Worm (Caenorhabditis elegans): Measurements from ENCODE around the gene srw-69.

DNA sequence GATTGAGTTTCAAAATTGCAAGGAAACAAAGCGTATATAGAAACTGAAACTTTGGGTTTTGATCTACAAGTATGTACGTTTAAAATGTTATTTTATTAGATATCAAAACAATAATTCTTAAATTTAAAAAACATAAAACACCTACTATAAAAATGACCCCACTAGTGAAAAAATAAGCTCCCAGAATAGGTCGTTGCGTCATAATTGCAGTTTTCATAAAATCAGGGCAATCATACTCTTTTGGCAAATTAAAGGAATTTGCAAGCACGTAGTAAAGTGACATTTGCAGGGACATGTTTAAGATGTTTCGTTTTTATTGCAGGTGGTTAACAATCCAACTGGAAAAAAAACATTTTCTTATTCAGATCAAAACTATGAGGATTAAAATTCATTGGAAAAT is 20.3 kb downstream of the srw-69 start, which contains the start of gene srt-6:
- TF ChIP-seq zip-2 (tag; optimal IDR thresholded peaks at IDR 0.05): no peak
- no peak for TF ChIP-seq pha-4 (GFP tag; IDR thresholded peaks at IDR 0.05)
- no peak for TF ChIP-seq pha-4 (tag; optimal IDR thresholded peaks at IDR 0.05)
- no peak for TF ChIP-seq lin-39 (tag; optimal IDR thresholded peaks at IDR 0.05)
- no peak for TF ChIP-seq lsy-2 (tag; optimal IDR thresholded peaks at IDR 0.05)
- no peak for TF ChIP-seq attf-4 (tag; optimal IDR thresholded peaks at IDR 0.05)
- no peak for TF ChIP-seq nhr-41 (GFP tag; IDR thresholded peaks at IDR 0.05)
- TF ChIP-seq saeg-2 (GFP tag; IDR thresholded peaks at IDR 0.05): no peak
- no peak for TF ChIP-seq fkh-10 (GFP tag; optimal IDR thresholded peaks at IDR 0.05)
- TF ChIP-seq lin-13 (GFP tag; optimal IDR thresholded peaks at IDR 0.05): no peak
